Worm (Caenorhabditis elegans): Measurements from ENCODE around the gene T06D4.1.

DNA sequence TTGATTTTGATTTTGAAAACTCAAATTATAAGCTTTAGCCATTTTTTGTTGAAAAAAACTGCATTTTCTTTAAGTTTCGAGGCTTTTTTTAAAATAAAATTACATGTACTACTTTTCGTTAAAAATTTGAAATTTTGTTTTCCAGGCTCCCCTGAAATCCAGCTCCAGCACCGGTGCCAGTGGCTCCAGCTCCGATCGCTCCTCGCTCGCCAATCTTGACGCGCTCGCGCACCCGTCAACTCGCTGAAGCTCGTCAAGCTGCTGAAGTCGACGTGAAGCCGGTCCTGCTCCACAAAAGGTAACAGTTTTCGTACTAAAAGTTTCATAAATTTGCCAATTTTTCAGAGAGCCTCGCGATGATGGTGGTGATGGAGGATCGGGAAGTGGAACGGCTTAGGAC is 40.8 kb upstream of the T06D4.1 start:
- no peak for TF ChIP-seq elt-1 (tag; optimal IDR thresholded peaks at IDR 0.05; ENCODE audit: borderline replicate concordance, insufficient read depth)
- TF ChIP-seq lsy-2 (tag; optimal IDR thresholded peaks at IDR 0.05) = no peak
- no peak for TF ChIP-seq unc-120 (tag; optimal IDR thresholded peaks at IDR 0.05; ENCODE audit: poor library complexity, severe bottlenecking)
- TF ChIP-seq unc-39 (tag; optimal IDR thresholded peaks at IDR 0.05) = no peak
- TF ChIP-seq nhr-28 (tag; optimal IDR thresholded peaks at IDR 0.05) = no peak
- no peak for TF ChIP-seq snpc-4 (tag; optimal IDR thresholded peaks at IDR 0.05)
- TF ChIP-seq sptf-1 (tag; optimal IDR thresholded peaks at IDR 0.05) = no peak
- TF ChIP-seq lin-32 (GFP tag; optimal IDR thresholded peaks at IDR 0.05) = no peak
- TF ChIP-seq cnd-1 (tag; optimal IDR thresholded peaks at IDR 0.05) = no peak
- TF ChIP-seq nhr-237 (tag; optimal IDR thresholded peaks at IDR 0.05) = no peak
- no peak for TF ChIP-seq hlh-1 (tag; optimal IDR thresholded peaks at IDR 0.05)
- TF ChIP-seq ztf-11 (tag; optimal IDR thresholded peaks at IDR 0.05) = no peak
- TF ChIP-seq flh-1 (GFP tag; optimal IDR thresholded peaks at IDR 0.05) = no peak
- no peak for TF ChIP-seq elt-3 (tag; optimal IDR thresholded peaks at IDR 0.05)
